Worm (Caenorhabditis elegans) whole organism, L3 larva: ENCODE measurements around the gene C09G9.1.

Experiments
- ama-1 ChIP-seq: fragments of 150-350 bp; optimal IDR thresholded peaks from 2 replicates; lab custom pipeline; 2018
- lin-15B ChIP-seq: fragments of 150-350 bp; optimal IDR thresholded peaks from 2 replicates; lab custom pipeline; 2014; ENCODE audit warnings: missing biosample characterization, missing genetic modification characterization
- nhr-11 ChIP-seq: fragments of 150-350 bp; optimal IDR thresholded peaks from 2 replicates; lab custom pipeline; 2014; ENCODE audit warnings: missing biosample characterization, missing genetic modification characterization
- nhr-12 ChIP-seq: fragments of 150-350 bp; optimal IDR thresholded peaks from 2 replicates; lab custom pipeline; 2014; ENCODE audit warnings: missing biosample characterization, missing genetic modification characterization
- nhr-76 ChIP-seq: fragments of 150-350 bp; sonication (generic microtip); optimal IDR thresholded peaks from 5 replicates; lab custom pipeline; 2014; ENCODE audit warnings: missing biosample characterization, missing genetic modification characterization
- pha-4 ChIP-seq: fragments of 150-350 bp; optimal IDR thresholded peaks from 2 replicates; lab custom pipeline; 2014; ENCODE audit warnings: missing biosample characterization, missing genetic modification reagents, missing genetic modification characterization
- unc-62 ChIP-seq: fragments of 150-350 bp; sonication (generic microtip); optimal IDR thresholded peaks from 4 replicates; lab custom pipeline; 2014; ENCODE audit warnings: missing biosample characterization, missing genetic modification reagents, missing genetic modification characterization
- ztf-11 ChIP-seq: fragments of 150-350 bp; optimal IDR thresholded peaks from 2 replicates; lab custom pipeline; 2014; ENCODE audit warnings: missing biosample characterization, missing genetic modification characterization

DNA sequence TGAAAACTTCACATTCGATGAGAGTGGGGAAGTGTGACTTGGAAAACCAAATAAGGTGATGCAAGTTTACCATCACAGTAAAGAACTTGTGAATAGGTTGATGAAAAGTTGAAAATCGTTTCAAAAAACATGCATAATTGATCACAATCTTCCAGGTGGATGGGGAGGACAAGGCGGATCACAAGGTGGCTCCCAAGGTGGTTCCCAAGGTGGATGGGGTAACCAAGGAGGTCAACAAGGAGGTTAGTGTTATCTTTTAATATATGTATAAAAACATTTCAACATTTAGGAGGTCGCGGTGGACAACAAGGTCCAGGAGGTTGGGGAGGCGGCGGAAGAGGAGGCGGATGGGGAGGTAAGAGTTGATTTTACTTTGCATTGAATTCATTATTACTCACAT is 47.6 kb downstream of the C09G9.1 start, which contains the start of gene T28C6.10:
- TF ChIP-seq unc-62 (no peak), pha-4 (no peak), nhr-11 (tag; lab: Kevin White, UChicago) (no peak), nhr-76 (no peak), nhr-12 (tag; lab: Kevin White, UChicago) (no peak), lin-15B (no peak), ama-1 (lab: Kevin White, UChicago) (no peak), ztf-11 (tag; lab: Kevin White, UChicago) (no peak)
